Worm (Caenorhabditis elegans) whole organism, mixed stage, embryonic: ENCODE data around the gene Y37D8A.16.

Source experiments
- ces-1 ChIP-seq: fragments of 150-350 bp; optimal IDR thresholded peaks from 2 replicates; lab custom pipeline; 2014; ENCODE audit warnings: missing biosample characterization, missing genetic modification reagents, missing genetic modification characterization
- elt-3 ChIP-seq: fragments of 150-350 bp; optimal IDR thresholded peaks from 2 replicates; lab custom pipeline; 2014; ENCODE audit warnings: missing biosample characterization, missing genetic modification characterization
- nhr-76 ChIP-seq: sonication (generic microtip); optimal IDR thresholded peaks from 2 replicates; lab custom pipeline; 2017; ENCODE audit warnings: missing biosample characterization, missing genetic modification characterization
- pha-4 ChIP-seq: fragments of 150-350 bp; optimal IDR thresholded peaks from 2 replicates; lab custom pipeline; 2018; ENCODE audit warnings: missing biosample characterization, missing genetic modification reagents, missing genetic modification characterization
- snpc-4 ChIP-seq: fragments of 150-350 bp; optimal IDR thresholded peaks from 2 replicates; lab custom pipeline; 2014; ENCODE audit warnings: missing biosample characterization, missing genetic modification characterization
- unc-62 ChIP-seq: fragments of 150-350 bp; optimal IDR thresholded peaks from 2 replicates; lab custom pipeline; 2014; ENCODE audit warnings: missing biosample characterization, missing genetic modification reagents, missing genetic modification characterization

DNA sequence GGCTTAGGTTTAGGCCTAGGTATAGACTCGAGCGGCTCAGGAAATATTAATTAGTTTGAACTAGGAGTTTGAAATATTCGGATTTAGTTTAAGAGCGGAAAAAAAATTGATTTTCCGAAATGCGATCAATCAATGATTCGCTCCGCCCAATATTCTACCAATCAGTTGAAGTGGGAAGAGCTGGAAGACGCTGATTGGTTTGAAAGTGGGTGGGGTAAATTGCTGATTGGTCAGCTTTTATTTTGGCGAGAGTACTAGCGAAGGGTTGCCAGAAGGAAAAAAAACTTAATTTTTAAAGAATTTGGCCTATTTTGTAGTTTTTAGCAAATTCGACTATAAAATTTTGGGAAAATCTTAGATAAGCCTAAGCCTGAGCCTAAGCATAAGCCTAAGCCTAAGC, 25.6 kb upstream of the Y37D8A.16 start:
- TF ChIP-seq elt-3 (tag; lab: Kevin White, UChicago) (no peak), pha-4 (tag; lab: Kevin White, UChicago) (no peak), unc-62 (GFP tag; lab: Kevin White, UChicago) (no peak), ces-1 (GFP tag; lab: Kevin White, UChicago) (no peak), snpc-4 (no peak), nhr-76 (no peak)
